Worm (Caenorhabditis elegans) whole organism, L3 larva: ENCODE data around the gene ufbp-1.

Experiments
- R02D3.7 ChIP-seq: fragments of 150-350 bp; optimal IDR thresholded peaks from 2 replicates; lab custom pipeline; 2014; ENCODE audit warnings: missing biosample characterization, missing genetic modification characterization
- ZK546.5 ChIP-seq: sonication (generic microtip); optimal IDR thresholded peaks from 2 replicates; lab custom pipeline; 2017; ENCODE audit warnings: missing biosample characterization, missing genetic modification characterization
- ceh-16 ChIP-seq: sonication (generic microtip); optimal IDR thresholded peaks from 2 replicates; lab custom pipeline; 2017; ENCODE audit warnings: missing biosample characterization, missing genetic modification characterization
- ceh-28 ChIP-seq: fragments of 150-350 bp; optimal IDR thresholded peaks from 2 replicates; lab custom pipeline; 2014; ENCODE audit warnings: missing biosample characterization, missing genetic modification reagents, missing genetic modification characterization
- ceh-82 ChIP-seq: fragments of 150-350 bp; optimal IDR thresholded peaks from 2 replicates; lab custom pipeline; 2014; ENCODE audit warnings: missing biosample characterization, missing genetic modification characterization
- daf-12 ChIP-seq: fragments of 150-350 bp; optimal IDR thresholded peaks from 2 replicates; lab custom pipeline; 2014; ENCODE audit warnings: missing biosample characterization, missing genetic modification reagents, missing genetic modification characterization
- elt-1 ChIP-seq: fragments of 150-350 bp; optimal IDR thresholded peaks from 2 replicates; lab custom pipeline; 2014; ENCODE audit warnings: missing biosample characterization, missing genetic modification characterization
- fkh-2 ChIP-seq: fragments of 150-350 bp; optimal IDR thresholded peaks from 2 replicates; lab custom pipeline; 2014; ENCODE audit warnings: missing biosample characterization, missing genetic modification reagents, missing genetic modification characterization
- fos-1 ChIP-seq: fragments of 150-350 bp; optimal IDR thresholded peaks from 2 replicates; lab custom pipeline; 2014; ENCODE audit warnings: missing biosample characterization, missing genetic modification characterization
- hmg-11 ChIP-seq: sonication (generic microtip); optimal IDR thresholded peaks from 2 replicates; lab custom pipeline; 2016; ENCODE audit warnings: missing genetic modification characterization, missing compliant biosample characterization
- jun-1 ChIP-seq: fragments of 150-350 bp; optimal IDR thresholded peaks from 2 replicates; lab custom pipeline; 2014; ENCODE audit warnings: missing biosample characterization, missing genetic modification reagents, missing genetic modification characterization
- lin-15B ChIP-seq: fragments of 150-350 bp; optimal IDR thresholded peaks from 2 replicates; lab custom pipeline; 2014; ENCODE audit warnings: missing biosample characterization, missing genetic modification characterization
- lin-39 ChIP-seq: fragments of 150-350 bp; optimal IDR thresholded peaks from 2 replicates; lab custom pipeline; 2018; ENCODE audit warnings: missing biosample characterization, missing genetic modification reagents, missing genetic modification characterization
- lsy-12 ChIP-seq: sonication (generic microtip); optimal IDR thresholded peaks from 2 replicates; lab custom pipeline; 2016; ENCODE audit warnings: mild to moderate bottlenecking, missing genetic modification characterization, missing compliant biosample characterization
- mdl-1 ChIP-seq: fragments of 150-350 bp; optimal IDR thresholded peaks from 2 replicates; lab custom pipeline; 2014; ENCODE audit warnings: missing biosample characterization, missing genetic modification characterization
- mml-1 ChIP-seq: fragments of 150-350 bp; sonication (generic microtip); optimal IDR thresholded peaks from 3 replicates; lab custom pipeline; 2014; ENCODE audit warnings: missing biosample characterization, missing genetic modification characterization
- nfya-1 ChIP-seq: sonication (generic microtip); optimal IDR thresholded peaks from 2 replicates; lab custom pipeline; 2017; ENCODE audit warnings: missing genetic modification characterization, mild to moderate bottlenecking, missing compliant biosample characterization, antibody characterized with exemption, moderate library complexity; ENCODE audit not compliant: insufficient read depth
- nhr-11 ChIP-seq: fragments of 150-350 bp; optimal IDR thresholded peaks from 2 replicates; lab custom pipeline; 2014; ENCODE audit warnings: missing biosample characterization, missing genetic modification characterization
- nhr-12 ChIP-seq: fragments of 150-350 bp; optimal IDR thresholded peaks from 2 replicates; lab custom pipeline; 2014; ENCODE audit warnings: missing biosample characterization, missing genetic modification characterization
- nhr-23 ChIP-seq: fragments of 150-350 bp; optimal IDR thresholded peaks from 2 replicates; lab custom pipeline; 2014; ENCODE audit warnings: missing biosample characterization, missing genetic modification reagents, missing genetic modification characterization
- nhr-237 ChIP-seq: fragments of 150-350 bp; optimal IDR thresholded peaks from 2 replicates; lab custom pipeline; 2014; ENCODE audit warnings: missing biosample characterization, missing genetic modification characterization
- nhr-25 ChIP-seq: sonication (generic microtip); optimal IDR thresholded peaks from 2 replicates; lab custom pipeline; 2017; ENCODE audit warnings: missing biosample characterization, missing genetic modification characterization
- nhr-28 ChIP-seq: fragments of 150-350 bp; optimal IDR thresholded peaks from 2 replicates; lab custom pipeline; 2014; ENCODE audit warnings: missing biosample characterization, missing genetic modification characterization
- nhr-43 ChIP-seq: sonication (generic microtip); optimal IDR thresholded peaks from 2 replicates; lab custom pipeline; 2016; ENCODE audit warnings: mild to moderate bottlenecking, missing genetic modification characterization, missing compliant biosample characterization; ENCODE audit not compliant: poor library complexity, severe bottlenecking
- nhr-67 ChIP-seq: fragments of 150-350 bp; optimal IDR thresholded peaks from 2 replicates; lab custom pipeline; 2014; ENCODE audit warnings: missing biosample characterization, missing genetic modification characterization
- nhr-76 ChIP-seq: fragments of 150-350 bp; sonication (generic microtip); optimal IDR thresholded peaks from 5 replicates; lab custom pipeline; 2014; ENCODE audit warnings: missing biosample characterization, missing genetic modification characterization
- nhr-77 ChIP-seq: fragments of 150-350 bp; optimal IDR thresholded peaks from 2 replicates; lab custom pipeline; 2014; ENCODE audit warnings: missing biosample characterization, missing genetic modification characterization
- pha-4 ChIP-seq: fragments of 150-350 bp; optimal IDR thresholded peaks from 2 replicates; lab custom pipeline; 2014; ENCODE audit warnings: missing biosample characterization, missing genetic modification reagents, missing genetic modification characterization
- pqm-1 ChIP-seq: fragments of 150-350 bp; optimal IDR thresholded peaks from 2 replicates; lab custom pipeline; 2017; ENCODE audit warnings: missing biosample characterization, missing genetic modification characterization, inconsistent platforms
- sea-2 ChIP-seq: fragments of 150-350 bp; sonication (generic microtip); optimal IDR thresholded peaks from 4 replicates; lab custom pipeline; 2014; ENCODE audit warnings: missing biosample characterization, missing genetic modification reagents, missing genetic modification characterization
- snpc-4 ChIP-seq: fragments of 150-350 bp; optimal IDR thresholded peaks from 2 replicates; lab custom pipeline; 2014; ENCODE audit warnings: missing biosample characterization, missing genetic modification characterization
- tbx-2 ChIP-seq: sonication (generic microtip); optimal IDR thresholded peaks from 2 replicates; lab custom pipeline; 2016; ENCODE audit warnings: mild to moderate bottlenecking, missing genetic modification characterization, missing compliant biosample characterization
- zag-1 ChIP-seq: fragments of 150-350 bp; optimal IDR thresholded peaks from 2 replicates; lab custom pipeline; 2014; ENCODE audit warnings: missing biosample characterization, missing genetic modification characterization
- ztf-11 ChIP-seq: fragments of 150-350 bp; optimal IDR thresholded peaks from 2 replicates; lab custom pipeline; 2014; ENCODE audit warnings: missing biosample characterization, missing genetic modification characterization
- ztf-4 ChIP-seq: fragments of 150-350 bp; optimal IDR thresholded peaks from 2 replicates; lab custom pipeline; 2014; ENCODE audit warnings: missing biosample characterization, missing genetic modification characterization

ufbp-1 gene

ce11 chrIII:8467520-8467919, 24.1 kb upstream of the ufbp-1 start:
- TF ChIP-seq ceh-16 (tag; lab: Kevin White, UChicago), result no peak
- TF ChIP-seq pha-4 (tag; lab: Kevin White, UChicago), result no peak
- no peak for TF ChIP-seq daf-12 (tag; lab: Kevin White, UChicago)
- no peak for TF ChIP-seq R02D3.7
- TF ChIP-seq nhr-76 (tag; lab: Kevin White, UChicago), result no peak
- TF ChIP-seq ceh-82 (tag; lab: Kevin White, UChicago), result no peak

DNA sequence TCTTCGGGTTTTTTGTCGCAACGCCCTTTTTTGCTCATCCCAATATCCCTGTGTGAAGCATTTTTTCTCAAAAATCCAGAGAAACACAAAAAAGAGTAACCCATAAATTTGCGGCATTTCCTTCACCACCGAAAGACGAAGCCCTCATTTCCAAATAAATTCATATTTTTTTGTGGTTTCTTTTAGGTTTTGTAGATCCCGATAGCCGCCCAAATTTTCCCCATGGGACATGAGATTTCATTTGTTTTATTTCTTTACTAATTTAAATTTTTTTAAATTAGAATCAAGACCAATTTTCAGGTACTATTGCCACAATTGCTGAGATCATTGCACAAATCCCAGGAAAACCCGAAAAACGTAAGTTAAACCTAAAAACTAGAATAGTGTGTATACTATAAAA, 23.3 kb upstream of the ufbp-1 start, which contains the start of gene mig-39:
TSS of gene mig-39 (plus strand) at position 301 of the 400 bp plus-strand sequence.
- no peak for TF ChIP-seq R02D3.7
- no peak for TF ChIP-seq ceh-82 (tag; lab: Kevin White, UChicago)
- no peak for TF ChIP-seq ceh-28 (tag; lab: Kevin White, UChicago)
- no peak for TF ChIP-seq nhr-76 (tag; lab: Kevin White, UChicago)
- TF ChIP-seq pha-4 (tag; lab: Kevin White, UChicago), result no peak
- TF ChIP-seq pqm-1, result no peak
- no peak for TF ChIP-seq nhr-23
- no peak for TF ChIP-seq ZK546.5 (tag; lab: Kevin White, UChicago)
- TF ChIP-seq sea-2 (GFP tag; lab: Kevin White, UChicago), result no peak
- no peak for TF ChIP-seq lin-15B (tag; lab: Kevin White, UChicago)
- TF ChIP-seq fkh-2 (tag; lab: Kevin White, UChicago), result no peak
- TF ChIP-seq nfya-1 (tag; lab: Kevin White, UChicago), result no peak
- TF ChIP-seq jun-1 (tag; lab: Kevin White, UChicago), result no peak
- TF ChIP-seq mml-1 (tag; lab: Kevin White, UChicago), result no peak
- no peak for TF ChIP-seq tbx-2 (tag; lab: Kevin White, UChicago)
- no peak for TF ChIP-seq nhr-67 (tag; lab: Kevin White, UChicago)
- no peak for TF ChIP-seq ztf-11 (tag; lab: Kevin White, UChicago)
- no peak for TF ChIP-seq fos-1 (tag; lab: Kevin White, UChicago)
- no peak for TF ChIP-seq hmg-11 (tag; lab: Kevin White, UChicago)

- no peak for TF ChIP-seq ztf-4 (tag; lab: Kevin White, UChicago)
- TF ChIP-seq nfya-1 (tag; lab: Kevin White, UChicago), result peak; percentile 99
Measured at ce11 chrIII:8461410-8461809, 18.0 kb upstream of the ufbp-1 start.

- no peak for TF ChIP-seq nhr-23
- no peak for TF ChIP-seq elt-1
- TF ChIP-seq nhr-11 (tag; lab: Kevin White, UChicago), result no peak
- TF ChIP-seq nhr-43, result no peak
- TF ChIP-seq zag-1 (tag; lab: Kevin White, UChicago), result no peak
- TF ChIP-seq nhr-77 (tag; lab: Kevin White, UChicago), result no peak
- no peak for TF ChIP-seq nhr-237 (tag; lab: Kevin White, UChicago)
- TF ChIP-seq pqm-1, result no peak
- no peak for TF ChIP-seq tbx-2 (tag; lab: Kevin White, UChicago)
- TF ChIP-seq ZK546.5 (tag; lab: Kevin White, UChicago), result no peak
- no peak for TF ChIP-seq snpc-4 (tag; lab: Kevin White, UChicago)
- TF ChIP-seq lsy-12 (tag; lab: Kevin White, UChicago), result no peak
- no peak for TF ChIP-seq lin-15B (tag; lab: Kevin White, UChicago)
- TF ChIP-seq ceh-28 (tag; lab: Kevin White, UChicago), result no peak
- no peak for TF ChIP-seq nhr-28
- TF ChIP-seq mdl-1 (tag; lab: Kevin White, UChicago), result no peak
Measured at ce11 chrIII:8457605-8458004, 14.2 kb upstream of the ufbp-1 start.

- TF ChIP-seq hmg-11 (tag; lab: Kevin White, UChicago), result no peak
- no peak for TF ChIP-seq nhr-25 (tag; lab: Kevin White, UChicago)
- no peak for TF ChIP-seq nhr-67 (tag; lab: Kevin White, UChicago)
- peak; percentile 52 for TF ChIP-seq lin-39 (tag; lab: Kevin White, UChicago)
- TF ChIP-seq nhr-76 (tag; lab: Kevin White, UChicago), result no peak
- TF ChIP-seq nhr-23, result no peak
- TF ChIP-seq nhr-12 (tag; lab: Kevin White, UChicago), result no peak
Measured at ce11 chrIII:8451181-8451580, 7.8 kb upstream of the ufbp-1 start.
